Worm (Caenorhabditis elegans) whole organism, L1 larva: ENCODE data around the gene T11F9.10.

Experiments
- C16A3.4 ChIP-seq: fragments of 150-350 bp; optimal IDR thresholded peaks from 2 replicates; lab custom pipeline; 2014; ENCODE audit warnings: missing biosample characterization, missing genetic modification characterization
- F16B12.6 ChIP-seq: fragments of 150-350 bp; optimal IDR thresholded peaks from 2 replicates; lab custom pipeline; 2014; ENCODE audit warnings: missing biosample characterization, missing genetic modification characterization
- Y116A8C.19 ChIP-seq: sonication (generic microtip); optimal IDR thresholded peaks from 2 replicates; lab custom pipeline; 2016; ENCODE audit warnings: missing compliant biosample characterization, missing genetic modification characterization, borderline replicate concordance
- aha-1 ChIP-seq: fragments of 150-350 bp; optimal IDR thresholded peaks from 2 replicates; lab custom pipeline; 2014; ENCODE audit warnings: missing biosample characterization, missing genetic modification characterization
- aly-2 ChIP-seq: fragments of 150-350 bp; optimal IDR thresholded peaks from 2 replicates; lab custom pipeline; 2014; ENCODE audit warnings: missing biosample characterization, missing genetic modification characterization
- blmp-1 ChIP-seq: fragments of 150-350 bp; optimal IDR thresholded peaks from 2 replicates; lab custom pipeline; 2014; ENCODE audit warnings: missing biosample characterization, missing genetic modification characterization
- ceh-8 ChIP-seq: fragments of 200-800 bp; sonication (Bioruptor generic); optimal IDR thresholded peaks from 2 replicates; lab custom pipeline; 2018; ENCODE audit warnings: mild to moderate bottlenecking, missing genetic modification characterization, moderate library complexity, missing compliant biosample characterization
- ceh-82 ChIP-seq, 3 experiments: fragments of 150-350 bp in 1 of 3; sonication (generic microtip) in 2 of 3; optimal IDR thresholded peaks; 2 replicates each; lab custom pipeline; 2014 to 2017; ENCODE audit warnings: missing biosample characterization in 3 of 3, missing genetic modification characterization in 3 of 3
- ceh-88 ChIP-seq: fragments of 200-800 bp; sonication (Bioruptor generic); IDR thresholded peaks from 2 replicates; pipeline ENCODE4 v1.3.6; 2022; ENCODE audit warnings: missing genetic modification characterization, missing compliant biosample characterization
- ceh-90 ChIP-seq: sonication (generic microtip); optimal IDR thresholded peaks from 2 replicates; lab custom pipeline; 2016; ENCODE audit warnings: missing genetic modification characterization, missing compliant biosample characterization
- ces-1 ChIP-seq: fragments of 150-350 bp; optimal IDR thresholded peaks from 2 replicates; lab custom pipeline; 2014; ENCODE audit warnings: missing biosample characterization, missing genetic modification reagents, missing genetic modification characterization
- dsc-1 ChIP-seq: sonication (generic microtip); optimal IDR thresholded peaks from 2 replicates; lab custom pipeline; 2016; ENCODE audit warnings: mild to moderate bottlenecking, missing genetic modification characterization, missing compliant biosample characterization
- efl-1 ChIP-seq, 4 experiments: fragments of 150-350 bp; optimal IDR thresholded peaks in 3 of 4; peaks in 1 of 4; 1 replicate in 1 of 4; 2 replicates in 3 of 4; lab custom pipeline; 2014; ENCODE audit warnings: missing biosample characterization in 2 of 4, missing genetic modification characterization in 2 of 4, missing genetic modification reagents in 2 of 4
- efl-3 ChIP-seq: fragments of 200-800 bp; sonication (Bioruptor generic); optimal IDR thresholded peaks from 2 replicates; lab custom pipeline; 2018; ENCODE audit warnings: mild to moderate bottlenecking, missing genetic modification characterization, missing compliant biosample characterization
- egl-13 ChIP-seq: sonication (generic microtip); optimal IDR thresholded peaks from 2 replicates; lab custom pipeline; 2016; ENCODE audit warnings: missing genotype, missing genetic modification reagents, missing genetic modification characterization, missing compliant biosample characterization
- egl-27 ChIP-seq, 2 experiments: fragments of 150-350 bp in 1 of 2; sonication (generic microtip); optimal IDR thresholded peaks; 3 replicates each; lab custom pipeline; 2017 to 2018; ENCODE audit warnings: missing biosample characterization in 2 of 2, missing genetic modification characterization in 2 of 2, missing genetic modification reagents in 2 of 2
- fkh-10 ChIP-seq: sonication (generic microtip); optimal IDR thresholded peaks from 2 replicates; lab custom pipeline; 2017; ENCODE audit warnings: missing biosample characterization, missing genetic modification reagents, missing genetic modification characterization
- fkh-4 ChIP-seq: sonication (generic microtip); optimal IDR thresholded peaks from 2 replicates; lab custom pipeline; 2016; ENCODE audit warnings: missing compliant biosample characterization, missing genetic modification characterization, borderline replicate concordance
- fkh-8 ChIP-seq: sonication (generic microtip); optimal IDR thresholded peaks from 2 replicates; lab custom pipeline; 2016; ENCODE audit warnings: mild to moderate bottlenecking, missing genetic modification characterization, missing compliant biosample characterization
- fos-1 ChIP-seq: fragments of 150-350 bp; optimal IDR thresholded peaks from 2 replicates; lab custom pipeline; 2014; ENCODE audit warnings: missing biosample characterization, missing genetic modification characterization
- grh-1 ChIP-seq: fragments of 200-800 bp; sonication (Bioruptor generic); IDR thresholded peaks from 2 replicates; pipeline ENCODE4 v1.3.6; 2022; ENCODE audit warnings: missing genetic modification reagents, missing genetic modification characterization, missing compliant biosample characterization
- hlh-4 ChIP-seq: sonication (generic microtip); optimal IDR thresholded peaks from 2 replicates; lab custom pipeline; 2016; ENCODE audit warnings: mild to moderate bottlenecking, missing genetic modification characterization, missing compliant biosample characterization
- irx-1 ChIP-seq: sonication (generic microtip); optimal IDR thresholded peaks from 2 replicates; lab custom pipeline; 2016; ENCODE audit warnings: missing genetic modification characterization, missing compliant biosample characterization
- jun-1 ChIP-seq: fragments of 150-350 bp; optimal IDR thresholded peaks from 2 replicates; lab custom pipeline; 2014; ENCODE audit warnings: missing biosample characterization, missing genetic modification reagents, missing genetic modification characterization
- lin-13 ChIP-seq: fragments of 150-350 bp; optimal IDR thresholded peaks from 2 replicates; lab custom pipeline; 2014; ENCODE audit warnings: missing biosample characterization, missing genetic modification reagents, missing genetic modification characterization
- lin-35 ChIP-seq, 2 experiments: fragments of 150-350 bp; optimal IDR thresholded peaks; 2 replicates each; lab custom pipeline; 2014; ENCODE audit warnings: missing biosample characterization in 2 of 2, missing genetic modification characterization in 2 of 2, missing genetic modification reagents in 2 of 2
- lin-39 ChIP-seq: fragments of 150-350 bp; optimal IDR thresholded peaks from 2 replicates; lab custom pipeline; 2014; ENCODE audit warnings: missing biosample characterization, missing genetic modification reagents, missing genetic modification characterization
- mab-9 ChIP-seq: fragments of 200-800 bp; sonication (Bioruptor generic); IDR thresholded peaks from 2 replicates; pipeline ENCODE4 v1.3.6; 2022; ENCODE audit warnings: missing genetic modification reagents, missing genetic modification characterization, missing compliant biosample characterization
- mdl-1 ChIP-seq, 2 experiments: fragments of 150-350 bp; optimal IDR thresholded peaks; 2 replicates each; lab custom pipeline; 2014 to 2017; ENCODE audit warnings: missing biosample characterization in 2 of 2, missing genetic modification characterization in 2 of 2, inconsistent platforms in 1 of 2
- nhr-12 ChIP-seq: sonication (generic microtip); optimal IDR thresholded peaks from 2 replicates; lab custom pipeline; 2017; ENCODE audit warnings: missing biosample characterization, missing genetic modification characterization
- nhr-19 ChIP-seq: fragments of 200-800 bp; sonication (Bioruptor generic); conservative IDR thresholded peaks from 2 replicates; pipeline ENCODE4 v1.3.6; 2022; ENCODE audit warnings: missing genetic modification characterization, missing compliant biosample characterization
- nhr-237 ChIP-seq: fragments of 150-350 bp; optimal IDR thresholded peaks from 2 replicates; lab custom pipeline; 2014; ENCODE audit warnings: missing biosample characterization, missing genetic modification characterization
- nhr-47 ChIP-seq: sonication (generic microtip); optimal IDR thresholded peaks from 2 replicates; lab custom pipeline; 2016; ENCODE audit warnings: mild to moderate bottlenecking, missing genetic modification characterization, moderate library complexity, missing compliant biosample characterization
- nhr-76 ChIP-seq: sonication (generic microtip); optimal IDR thresholded peaks from 2 replicates; lab custom pipeline; 2017; ENCODE audit warnings: missing biosample characterization, missing genetic modification characterization
- nhr-77 ChIP-seq: fragments of 150-350 bp; optimal IDR thresholded peaks from 2 replicates; lab custom pipeline; 2014; ENCODE audit warnings: missing biosample characterization, missing genetic modification characterization
- nhr-90 ChIP-seq: sonication (generic microtip); optimal IDR thresholded peaks from 2 replicates; lab custom pipeline; 2016; ENCODE audit warnings: mild to moderate bottlenecking, missing genetic modification characterization, missing compliant biosample characterization; ENCODE audit not compliant: poor library complexity
- pax-3 ChIP-seq: fragments of 200-800 bp; sonication (Bioruptor generic); optimal IDR thresholded peaks from 2 replicates; lab custom pipeline; 2018; ENCODE audit warnings: mild to moderate bottlenecking, missing genetic modification characterization, moderate library complexity, missing compliant biosample characterization
- pqm-1 ChIP-seq: sonication (generic microtip); optimal IDR thresholded peaks from 3 replicates; lab custom pipeline; 2017; ENCODE audit warnings: missing biosample characterization, missing genetic modification characterization
- snpc-4 ChIP-seq: fragments of 150-350 bp; optimal IDR thresholded peaks from 2 replicates; lab custom pipeline; 2014; ENCODE audit warnings: missing biosample characterization, missing genetic modification characterization
- sox-4 ChIP-seq: sonication (generic microtip); optimal IDR thresholded peaks from 2 replicates; lab custom pipeline; 2016; ENCODE audit warnings: missing genetic modification characterization, missing compliant biosample characterization
- tlp-1 ChIP-seq: fragments of 150-350 bp; optimal IDR thresholded peaks from 2 replicates; lab custom pipeline; 2014; ENCODE audit warnings: missing biosample characterization, missing genetic modification characterization
- unc-130 ChIP-seq: fragments of 150-350 bp; optimal IDR thresholded peaks from 2 replicates; lab custom pipeline; 2017; ENCODE audit warnings: missing biosample characterization, missing genetic modification characterization, inconsistent platforms
- unc-62 ChIP-seq: fragments of 150-350 bp; optimal IDR thresholded peaks from 2 replicates; lab custom pipeline; 2014; ENCODE audit warnings: missing biosample characterization, missing genetic modification reagents, missing genetic modification characterization
- unc-98 ChIP-seq: fragments of 200-800 bp; sonication (Bioruptor generic); IDR thresholded peaks from 2 replicates; pipeline ENCODE4 v1.3.6; 2022; ENCODE audit warnings: missing genetic modification characterization, missing compliant biosample characterization
- zag-1 ChIP-seq: fragments of 150-350 bp; optimal IDR thresholded peaks from 2 replicates; lab custom pipeline; 2014; ENCODE audit warnings: missing biosample characterization, missing genetic modification characterization

T11F9.10 gene

DNA sequence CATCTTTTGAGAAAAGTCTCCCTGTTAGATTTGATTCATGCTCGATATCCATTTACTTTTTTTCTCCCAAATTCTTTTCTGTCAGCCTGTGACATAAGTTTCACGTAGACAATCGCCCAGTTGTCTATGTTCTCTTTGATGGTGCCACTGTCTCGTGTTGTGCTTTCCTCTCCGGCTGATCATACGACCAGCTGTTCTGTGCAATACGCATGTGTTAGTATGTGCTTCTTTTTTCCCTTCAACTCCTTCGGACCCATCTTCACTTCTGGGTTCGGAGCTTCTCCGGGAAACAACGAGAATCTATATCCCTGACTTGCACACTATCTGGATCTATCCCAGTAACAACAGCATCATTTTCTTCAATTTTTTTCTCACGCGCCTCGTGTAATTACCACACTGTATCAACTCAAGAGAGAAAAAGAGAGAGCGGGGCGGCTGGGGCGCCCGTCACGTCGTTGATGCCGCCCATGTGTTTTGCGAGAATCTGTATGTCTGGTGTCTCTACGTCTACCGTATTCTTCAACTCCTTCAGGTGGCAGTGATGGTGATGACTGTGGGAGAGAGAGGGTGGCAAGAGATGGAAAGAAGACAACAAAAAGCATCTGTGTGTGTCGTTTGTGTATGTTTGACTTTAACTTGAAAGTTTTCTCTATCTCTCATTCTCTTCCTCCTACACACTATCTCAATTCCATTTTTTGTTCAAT is 45.2 kb downstream of the T11F9.10 start (continued):
- TF ChIP-seq efl-1 (optimal IDR thresholded peaks at IDR 0.05; lab: Kevin White, UChicago) (peak; percentile 56 to 57), efl-1 (GFP tag; optimal IDR thresholded peaks at IDR 0.05 in 1 of 2; lab: Kevin White, UChicago) (peak; percentile 26 to 95), aha-1 (tag; lab: Kevin White, UChicago) (no peak), ceh-82 (tag; optimal IDR thresholded peaks at IDR 0.05; lab: Kevin White, UChicago) (peak in 1 of 3 experiments; percentile 50), aly-2 (tag; lab: Kevin White, UChicago) (no peak), blmp-1 (tag; lab: Kevin White, UChicago) (peak; percentile 92), ceh-88 (0 out of 2 replicates have a peak, but pooled peaks have one; percentile 23), snpc-4 (tag; lab: Kevin White, UChicago) (peak; percentile 36), tlp-1 (tag; lab: Kevin White, UChicago) (no peak), hlh-4 (tag; lab: Kevin White, UChicago) (no peak), jun-1 (tag; lab: Kevin White, UChicago) (peak; percentile 58), nhr-77 (tag; lab: Kevin White, UChicago) (peak; percentile 79), zag-1 (tag; lab: Kevin White, UChicago) (no peak), pax-3 (tag; lab: Kevin White, UChicago) (no peak), nhr-237 (tag; lab: Kevin White, UChicago) (peak; percentile 35), sox-4 (tag; lab: Kevin White, UChicago) (no peak), egl-13 (no peak), F16B12.6 (tag; lab: Kevin White, UChicago) (no peak), nhr-47 (tag; lab: Kevin White, UChicago) (peak; percentile 76), dsc-1 (tag; lab: Kevin White, UChicago) (peak; percentile 97), efl-3 (GFP tag; lab: Kevin White, UChicago) (no peak), pqm-1 (peak; percentile 30), fkh-4 (tag; lab: Kevin White, UChicago) (peak; percentile 72), unc-62 (no peak), lin-13 (GFP tag; lab: Kevin White, UChicago) (peak; percentile 75), Y116A8C.19 (tag; lab: Kevin White, UChicago) (no peak), mdl-1 (tag; optimal IDR thresholded peaks at IDR 0.05; lab: Kevin White, UChicago) (peak; percentile 53 to 96), C16A3.4 (tag; lab: Kevin White, UChicago) (peak; percentile 83), lin-39 (tag; lab: Kevin White, UChicago) (peak; percentile 44), irx-1 (tag; lab: Kevin White, UChicago) (peak; percentile 54), ceh-8 (GFP tag; lab: Kevin White, UChicago) (no peak), ceh-90 (no peak), fkh-10 (GFP tag; lab: Kevin White, UChicago) (no peak), mab-9 (no peak), nhr-90 (tag; lab: Kevin White, UChicago) (peak; percentile 88), egl-27 (tag; optimal IDR thresholded peaks at IDR 0.05; lab: Kevin White, UChicago) (peak; percentile 80 to 84)

DNA sequence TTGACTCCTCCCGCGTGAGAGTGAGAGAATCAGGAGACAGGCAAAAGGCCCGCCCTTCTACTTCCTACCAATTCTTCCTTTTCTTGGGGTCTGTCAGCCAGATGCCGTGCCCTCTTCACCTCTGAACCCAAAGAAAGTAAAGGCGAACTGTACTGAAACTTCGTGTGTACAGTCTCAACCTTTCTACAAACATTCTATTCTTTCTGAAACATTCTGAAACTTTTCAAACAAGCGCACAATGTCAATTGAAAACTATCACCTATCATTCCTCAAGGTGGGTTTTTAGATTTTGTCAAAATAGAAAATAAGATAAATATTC is 45.7 kb downstream of the T11F9.10 start:
- TF ChIP-seq unc-98 (GFP tag; lab: Robert Waterston, UW), result no peak
- no peak for TF ChIP-seq fos-1
- no peak for TF ChIP-seq C16A3.4 (tag; lab: Kevin White, UChicago)
- no peak for TF ChIP-seq F16B12.6 (tag; lab: Kevin White, UChicago)
- no peak for TF ChIP-seq nhr-76 (tag; lab: Kevin White, UChicago)
- no peak for TF ChIP-seq ces-1 (GFP tag; lab: Kevin White, UChicago)
- TF ChIP-seq lin-35 (GFP tag; optimal IDR thresholded peaks at IDR 0.05; lab: Kevin White, UChicago), result no peak
- no peak for TF ChIP-seq fkh-8 (tag; lab: Kevin White, UChicago)
- TF ChIP-seq grh-1 (GFP tag; lab: Robert Waterston, UW), result no peak
- no peak for TF ChIP-seq nhr-19 (GFP tag; lab: Robert Waterston, UW)
- TF ChIP-seq unc-130 (tag; lab: Kevin White, UChicago), result no peak
- no peak for TF ChIP-seq nhr-12 (tag; lab: Kevin White, UChicago)
- TF ChIP-seq lin-39 (tag; lab: Kevin White, UChicago), result no peak
- no peak for TF ChIP-seq unc-62
- TF ChIP-seq, all 84 proteins: peak for 0
